Comparison of ENCODE assay signal across 1 worm cellular context in the genomic region with DNA sequence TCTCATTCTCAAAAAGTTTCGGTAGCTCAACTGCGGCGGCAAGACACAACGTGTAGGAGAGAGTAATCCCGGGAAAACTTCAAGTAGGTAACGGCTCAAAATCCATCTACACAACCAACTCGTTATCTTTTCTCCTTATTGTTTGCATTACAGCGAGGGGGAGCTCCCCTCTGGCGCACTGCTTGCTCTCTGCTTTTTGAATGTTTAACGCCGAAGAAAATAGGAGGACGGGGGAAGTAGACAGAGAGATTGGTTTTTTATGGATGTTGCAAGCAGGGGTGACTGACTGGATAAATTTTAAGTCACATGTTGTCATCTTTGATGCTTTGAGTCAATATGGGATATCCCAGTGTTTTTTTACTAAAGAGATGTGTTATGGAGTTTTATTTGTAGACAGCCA.
A peak's percentile ranks its signal among the peaks of the same experiment; 100 is the strongest.
TF ChIP-seq lines count a peak whose summit lies in the region.

No protein-coding gene starts in this region.

TF ChIP-seq in whole organism, L1 larva, 84 proteins besides CTCF, POLR2A, EP300 and RAD21 (continued from another document):
- peak; percentile 9 for TF ChIP-seq tbx-2 (tag; optimal IDR thresholded peaks at IDR 0.05; lab: Kevin White, UChicago)
- no peak for TF ChIP-seq nhr-71 (tag; optimal IDR thresholded peaks at IDR 0.05; lab: Kevin White, UChicago)
- no peak for TF ChIP-seq zip-4 (GFP tag; optimal IDR thresholded peaks at IDR 0.05; lab: Kevin White, UChicago)
- TF ChIP-seq nhr-90 (tag; optimal IDR thresholded peaks at IDR 0.05; lab: Kevin White, UChicago; ENCODE audit: poor library complexity) = no peak
- no peak for TF ChIP-seq xbp-1 (tag; optimal IDR thresholded peaks at IDR 0.05; lab: Kevin White, UChicago)
- TF ChIP-seq jun-1 (tag; optimal IDR thresholded peaks at IDR 0.05; lab: Kevin White, UChicago) = no peak
- no peak for TF ChIP-seq mdl-1 (tag; optimal IDR thresholded peaks at IDR 0.05; lab: Kevin White, UChicago)
- TF ChIP-seq lsy-2 (tag; optimal IDR thresholded peaks at IDR 0.05; lab: Kevin White, UChicago) = no peak
- TF ChIP-seq ets-5 (GFP tag; IDR thresholded peaks at IDR 0.05; lab: Robert Waterston, UW) = no peak
- no peak for TF ChIP-seq nhr-47 (tag; optimal IDR thresholded peaks at IDR 0.05; lab: Kevin White, UChicago)
- no peak for TF ChIP-seq nhr-20 (tag; optimal IDR thresholded peaks at IDR 0.05; lab: Kevin White, UChicago)
- TF ChIP-seq pqm-1 (tag; optimal IDR thresholded peaks at IDR 0.05; lab: Kevin White, UChicago) = no peak
- TF ChIP-seq dsc-1 (tag; optimal IDR thresholded peaks at IDR 0.05; lab: Kevin White, UChicago) = peak; percentile 11
- TF ChIP-seq aha-1 (tag; optimal IDR thresholded peaks at IDR 0.05; lab: Kevin White, UChicago) = no peak
